Worm (Caenorhabditis elegans) whole organism, late embryonic: ENCODE measurements around the gene dph-5.

Experiments
- C08G9.2 ChIP-seq: sonication (generic microtip); optimal IDR thresholded peaks from 2 replicates; lab custom pipeline; 2016; ENCODE audit warnings: mild to moderate bottlenecking, missing genetic modification characterization, moderate library complexity, missing compliant biosample characterization
- C38D4.7 ChIP-seq: fragments of 200-800 bp; sonication (Bioruptor generic); optimal IDR thresholded peaks from 2 replicates; lab custom pipeline; 2018; ENCODE audit warnings: mild to moderate bottlenecking, missing genetic modification characterization, moderate library complexity, missing compliant biosample characterization
- K02D7.2 ChIP-seq: sonication (generic microtip); optimal IDR thresholded peaks from 2 replicates; lab custom pipeline; 2017; ENCODE audit warnings: mild to moderate bottlenecking, missing genetic modification characterization, missing compliant biosample characterization
- Y22D7AL.16 ChIP-seq: sonication (generic microtip); optimal IDR thresholded peaks from 2 replicates; lab custom pipeline; 2016; ENCODE audit warnings: missing genetic modification characterization, missing compliant biosample characterization
- ceh-14 ChIP-seq: sonication (generic microtip); optimal IDR thresholded peaks from 2 replicates; lab custom pipeline; 2016; ENCODE audit warnings: missing genotype, missing genetic modification characterization, missing compliant biosample characterization
- ceh-18 ChIP-seq: sonication (generic microtip); optimal IDR thresholded peaks from 2 replicates; lab custom pipeline; 2016; ENCODE audit warnings: missing genetic modification characterization, missing compliant biosample characterization
- ceh-19 ChIP-seq: fragments of 200-800 bp; sonication (Bioruptor generic); optimal IDR thresholded peaks from 2 replicates; lab custom pipeline; 2018; ENCODE audit warnings: mild to moderate bottlenecking, missing genetic modification characterization, missing compliant biosample characterization
- ceh-30 ChIP-seq: fragments of 150-350 bp; optimal IDR thresholded peaks from 2 replicates; lab custom pipeline; 2014; ENCODE audit warnings: missing biosample characterization, missing genetic modification characterization
- ceh-31 ChIP-seq: sonication (generic microtip); optimal IDR thresholded peaks from 2 replicates; lab custom pipeline; 2016; ENCODE audit warnings: missing genetic modification characterization, missing compliant biosample characterization
- dve-1 ChIP-seq: sonication (generic microtip); optimal IDR thresholded peaks from 2 replicates; lab custom pipeline; 2017; ENCODE audit warnings: antibody characterized with exemption, mild to moderate bottlenecking, missing genetic modification characterization, missing compliant biosample characterization
- elt-2 ChIP-seq: sonication (generic microtip); optimal IDR thresholded peaks from 2 replicates; lab custom pipeline; 2016; ENCODE audit warnings: missing genetic modification reagents, missing genetic modification characterization, missing compliant biosample characterization
- ets-4 ChIP-seq: sonication (generic microtip); optimal IDR thresholded peaks from 2 replicates; lab custom pipeline; 2016; ENCODE audit warnings: missing genetic modification characterization, missing compliant biosample characterization
- fax-1 ChIP-seq: sonication (generic microtip); optimal IDR thresholded peaks from 2 replicates; lab custom pipeline; 2016; ENCODE audit warnings: missing genotype, missing genetic modification characterization, missing compliant biosample characterization
- fkh-6 ChIP-seq: sonication (generic microtip); optimal IDR thresholded peaks from 2 replicates; lab custom pipeline; 2016; ENCODE audit warnings: missing genetic modification characterization, missing compliant biosample characterization
- hlh-13 ChIP-seq: fragments of 200-800 bp; sonication (Bioruptor generic); optimal IDR thresholded peaks from 2 replicates; lab custom pipeline; 2018; ENCODE audit warnings: mild to moderate bottlenecking, missing genetic modification characterization, missing compliant biosample characterization
- hlh-30 ChIP-seq: sonication (generic microtip); optimal IDR thresholded peaks from 2 replicates; lab custom pipeline; 2017; ENCODE audit warnings: antibody characterized with exemption, missing genetic modification characterization, missing compliant biosample characterization; ENCODE audit not compliant: insufficient read depth
- hlh-6 ChIP-seq: sonication (generic microtip); optimal IDR thresholded peaks from 2 replicates; lab custom pipeline; 2016; ENCODE audit warnings: missing genotype, missing genetic modification characterization, missing compliant biosample characterization
- lim-6 ChIP-seq: sonication (generic microtip); optimal IDR thresholded peaks from 2 replicates; lab custom pipeline; 2016; ENCODE audit warnings: missing genetic modification characterization, missing compliant biosample characterization
- madf-2 ChIP-seq: sonication (generic microtip); optimal IDR thresholded peaks from 2 replicates; lab custom pipeline; 2017; ENCODE audit warnings: missing genetic modification characterization, missing compliant biosample characterization
- nfya-1 ChIP-seq: sonication (generic microtip); optimal IDR thresholded peaks from 2 replicates; lab custom pipeline; 2017; ENCODE audit warnings: missing genetic modification characterization, mild to moderate bottlenecking, missing compliant biosample characterization, antibody characterized with exemption, moderate library complexity
- nhr-232 ChIP-seq: sonication (generic microtip); optimal IDR thresholded peaks from 2 replicates; lab custom pipeline; 2016; ENCODE audit warnings: missing genetic modification characterization, missing compliant biosample characterization
- npax-4 ChIP-seq: sonication (generic microtip); optimal IDR thresholded peaks from 2 replicates; lab custom pipeline; 2016; ENCODE audit warnings: missing genetic modification characterization, missing compliant biosample characterization
- odd-2 ChIP-seq: sonication (generic microtip); optimal IDR thresholded peaks from 2 replicates; lab custom pipeline; 2017; ENCODE audit warnings: antibody characterized with exemption, mild to moderate bottlenecking, missing genetic modification characterization, missing compliant biosample characterization
- pha-2 ChIP-seq: sonication (generic microtip); optimal IDR thresholded peaks from 2 replicates; lab custom pipeline; 2017; ENCODE audit warnings: mild to moderate bottlenecking, missing genetic modification characterization, missing compliant biosample characterization
- pros-1 ChIP-seq: fragments of 150-350 bp; optimal IDR thresholded peaks from 2 replicates; lab custom pipeline; 2014; ENCODE audit warnings: missing biosample characterization, missing genetic modification reagents, missing genetic modification characterization
- sox-4 ChIP-seq: sonication (generic microtip); optimal IDR thresholded peaks from 2 replicates; lab custom pipeline; 2017; ENCODE audit warnings: mild to moderate bottlenecking, missing genetic modification characterization, inconsistent platforms, missing compliant biosample characterization
- tbx-2 ChIP-seq: sonication (generic microtip); optimal IDR thresholded peaks from 2 replicates; lab custom pipeline; 2016; ENCODE audit warnings: missing genetic modification characterization, missing compliant biosample characterization
- tbx-7 ChIP-seq: sonication (generic microtip); optimal IDR thresholded peaks from 2 replicates; lab custom pipeline; 2016; ENCODE audit warnings: missing genotype, missing genetic modification characterization, missing compliant biosample characterization
- unc-3 ChIP-seq, 2 experiments: fragments of 200-800 bp in 1 of 2; sonication (Bioruptor generic) in 1 of 2; sonication (generic microtip) in 1 of 2; conservative IDR thresholded peaks in 1 of 2; optimal IDR thresholded peaks in 1 of 2; 2 replicates each; pipeline versions ENCODE4 v1.3.6 to Lab custom; 2016 to 2022; ENCODE audit warnings: missing compliant biosample characterization in 2 of 2, missing genetic modification characterization in 2 of 2, missing genetic modification reagents in 1 of 2
- unc-42 ChIP-seq: sonication (generic microtip); optimal IDR thresholded peaks from 2 replicates; lab custom pipeline; 2016; ENCODE audit warnings: missing genotype, missing genetic modification characterization, missing compliant biosample characterization
- unc-55 ChIP-seq: sonication (generic microtip); optimal IDR thresholded peaks from 2 replicates; lab custom pipeline; 2017; ENCODE audit warnings: missing biosample characterization, missing genetic modification reagents, missing genetic modification characterization
- zip-5 ChIP-seq: sonication (generic microtip); optimal IDR thresholded peaks from 2 replicates; lab custom pipeline; 2016; ENCODE audit warnings: missing genetic modification characterization, missing compliant biosample characterization

dph-5 gene

DNA sequence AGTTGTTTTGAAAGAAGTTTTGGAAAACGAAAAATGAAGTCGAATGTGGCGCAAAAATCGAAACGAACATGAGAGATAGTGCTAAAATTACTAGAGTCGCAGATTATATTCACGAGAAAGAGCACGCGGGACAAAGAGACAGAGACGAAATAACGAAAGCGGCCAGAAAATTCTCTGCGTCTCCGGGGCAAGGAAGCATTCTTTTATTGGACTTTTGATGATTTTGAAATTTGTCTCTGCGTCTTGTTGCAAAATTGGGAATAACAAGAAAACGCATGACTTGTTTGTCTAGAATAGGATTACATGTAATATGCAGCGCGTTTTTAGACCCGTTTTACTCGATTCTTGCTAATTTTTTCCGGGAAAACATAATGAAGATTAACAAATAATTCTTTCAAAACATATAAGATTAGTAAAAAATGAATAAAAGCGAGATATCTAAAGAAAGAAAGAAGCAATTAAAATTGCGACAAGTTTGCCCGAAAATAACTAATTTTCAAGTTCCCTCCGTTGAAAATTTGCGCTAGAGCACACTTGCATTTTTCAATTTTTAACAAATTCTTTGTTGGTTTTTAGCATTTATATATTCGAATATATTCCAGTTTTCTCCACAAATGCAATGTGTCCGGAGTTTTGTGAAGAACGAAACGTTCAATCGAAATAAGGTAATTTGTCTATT lies 2.0 kb upstream of the dph-5 start, which contains the start of the genes B0491.6 and pigm-1:
TSS of gene B0491.6 (minus strand) at position 466 of the 679 bp plus-strand sequence.
TSS of gene pigm-1 (plus strand) at position 568 of the 679 bp plus-strand sequence.
- peak; percentile 15 for TF ChIP-seq lim-6 (tag; lab: Kevin White, UChicago)
- TF ChIP-seq hlh-6 (tag; lab: Kevin White, UChicago) = no peak
- TF ChIP-seq tbx-2 (tag; lab: Kevin White, UChicago) = peak; percentile 46
- peak; percentile 34 for TF ChIP-seq pha-2
- peak; percentile 16 for TF ChIP-seq unc-55 (GFP tag; lab: Kevin White, UChicago)
- no peak for TF ChIP-seq C08G9.2
- no peak for TF ChIP-seq ceh-18 (tag; lab: Kevin White, UChicago)
- TF ChIP-seq elt-2 (tag; lab: Kevin White, UChicago) = no peak
- peak; percentile 91 for TF ChIP-seq unc-42 (tag; lab: Kevin White, UChicago)
- peak; percentile 4 for TF ChIP-seq pros-1 (tag; lab: Kevin White, UChicago)
- peak; percentile 44 for TF ChIP-seq ceh-31
- TF ChIP-seq fax-1 = no peak
- peak; percentile 19 for TF ChIP-seq hlh-30
- peak; percentile 9 for TF ChIP-seq ets-4
- TF ChIP-seq ceh-14 (tag; lab: Kevin White, UChicago) = peak; percentile 67
- TF ChIP-seq nfya-1 (tag; lab: Kevin White, UChicago) = peak; percentile 42
- no peak for TF ChIP-seq unc-3 (GFP tag; conservative IDR thresholded peaks at IDR 0.05; lab: Robert Waterston, UW)
- no peak for TF ChIP-seq unc-3 (tag; optimal IDR thresholded peaks at IDR 0.05; lab: Kevin White, UChicago)
- TF ChIP-seq, all 69 proteins: peak for 11

DNA sequence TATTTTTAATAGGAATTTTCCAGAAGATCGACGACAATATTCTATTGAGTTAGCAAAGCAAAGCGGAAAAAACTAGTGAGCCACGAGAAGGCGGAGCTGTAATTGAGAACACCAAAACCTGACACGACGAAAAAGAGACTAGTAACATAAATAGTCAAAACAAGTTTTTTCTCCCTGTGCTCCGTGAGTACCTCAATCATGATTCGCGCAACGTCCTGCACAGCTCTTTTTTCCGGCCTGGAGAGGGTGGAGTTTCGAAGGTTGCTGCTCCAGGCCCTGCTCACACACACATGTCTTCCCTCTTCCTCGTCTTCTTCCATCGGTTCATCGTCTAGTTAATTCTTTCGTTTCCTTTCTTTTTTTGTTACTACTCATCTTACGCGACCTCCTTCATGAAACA lies 1.6 kb downstream of the dph-5 start, which contains the start of gene clh-2:
TSS of gene clh-2 (plus strand) at position 301 of the 400 bp plus-strand sequence.
- TF ChIP-seq npax-4 (tag; lab: Kevin White, UChicago) (no peak), ceh-18 (tag; lab: Kevin White, UChicago) (no peak), tbx-7 (tag; lab: Kevin White, UChicago) (no peak), odd-2 (no peak), zip-5 (no peak), C08G9.2 (no peak), fkh-6 (tag; lab: Kevin White, UChicago) (no peak), K02D7.2 (tag; lab: Kevin White, UChicago) (no peak), ceh-30 (tag; lab: Kevin White, UChicago) (no peak), hlh-13 (GFP tag; lab: Kevin White, UChicago) (no peak), madf-2 (tag; lab: Kevin White, UChicago) (no peak), fax-1 (no peak), nfya-1 (tag; lab: Kevin White, UChicago) (no peak), nhr-232 (tag; lab: Kevin White, UChicago) (no peak), sox-4 (tag; lab: Kevin White, UChicago) (no peak), C38D4.7 (GFP tag; lab: Kevin White, UChicago) (no peak)

DNA sequence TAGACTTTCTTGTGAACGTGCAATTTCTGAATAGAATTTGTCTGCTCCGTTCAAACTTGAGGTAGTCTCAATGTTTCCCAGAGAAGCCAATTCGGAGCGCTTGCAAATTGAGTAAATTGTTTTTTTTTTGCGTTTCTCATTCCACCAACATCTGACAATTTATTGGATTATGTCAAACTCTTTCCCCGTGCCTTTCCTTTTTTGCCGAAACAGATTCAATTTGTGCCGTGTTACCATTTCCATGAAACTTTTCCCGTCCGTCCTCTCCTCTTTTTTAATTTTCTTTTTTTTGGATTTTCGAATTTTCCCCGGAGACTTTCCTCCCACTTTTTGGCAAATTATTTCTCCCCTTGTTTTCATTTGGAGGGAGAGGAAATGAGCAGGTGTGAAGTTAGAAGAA lies 3.5 kb downstream of the dph-5 start:
- TF ChIP-seq nfya-1 (tag; lab: Kevin White, UChicago) (no peak), unc-42 (tag; lab: Kevin White, UChicago) (peak; percentile 76)

DNA sequence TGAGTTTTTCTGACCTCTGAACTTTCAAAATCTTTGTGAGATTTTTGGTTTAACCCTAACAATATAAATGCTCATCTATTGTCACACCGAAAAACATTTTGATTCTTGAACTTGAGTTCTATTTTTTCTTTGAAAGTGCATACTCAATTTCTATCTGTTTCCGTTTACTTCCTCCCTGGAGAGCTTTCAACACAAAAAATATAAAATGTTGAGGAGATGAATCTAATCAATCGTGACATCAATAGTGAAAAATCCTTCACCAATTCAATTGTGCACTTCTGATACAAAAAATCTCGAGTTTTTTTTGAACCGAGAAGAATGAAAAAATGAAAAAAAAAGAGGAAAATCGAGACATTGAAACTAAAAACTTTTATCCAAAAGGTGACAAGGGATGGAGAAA lies 11.8 kb downstream of the dph-5 start:
- TF ChIP-seq hlh-30 = no peak

DNA sequence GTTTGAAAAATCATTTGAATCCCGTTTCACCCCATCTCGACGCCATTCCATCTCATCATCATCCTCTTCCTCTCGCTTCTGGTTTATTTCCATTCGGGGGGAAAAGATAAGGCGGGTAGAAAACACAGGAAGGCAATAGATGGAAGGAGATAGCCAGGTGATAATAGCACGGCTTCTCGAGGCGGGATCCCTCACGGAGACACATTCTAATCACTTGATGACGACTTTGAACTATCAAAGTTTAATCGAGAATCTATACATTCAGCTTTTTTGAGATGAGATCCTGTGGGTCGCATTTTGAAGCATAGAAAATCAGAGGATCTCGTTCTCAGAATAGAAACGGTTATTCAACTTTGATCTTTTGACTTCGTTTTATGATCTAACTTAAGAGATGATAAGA lies 22.0 kb downstream of the dph-5 start, which contains the start of gene C33B4.2:
TSS of gene C33B4.2 (minus strand) at position 165 of the 400 bp plus-strand sequence.
- no peak for TF ChIP-seq ceh-30 (tag; lab: Kevin White, UChicago)
- TF ChIP-seq ceh-31 = no peak
- no peak for TF ChIP-seq Y22D7AL.16 (tag; lab: Kevin White, UChicago)
- TF ChIP-seq ceh-19 = no peak
- no peak for TF ChIP-seq dve-1
